Fruit fly (Drosophila melanogaster) whole organism, embryonic: Measurements from ENCODE around the gene Cypl.

Source experiments
- Adf1 ChIP-seq: fragments of 200-800 bp; sonication (Bioruptor generic); IDR thresholded peaks from 2 replicates; pipeline ENCODE4 v1.3.6; 2022; ENCODE audit warnings: missing biosample characterization, missing genetic modification characterization
- Antp ChIP-seq: fragments of 200-800 bp; sonication (Bioruptor generic); optimal IDR thresholded peaks from 3 replicates; lab custom pipeline; 2016; ENCODE audit warnings: missing biosample characterization, missing genetic modification characterization
- Atf-2 ChIP-seq: fragments of 200-800 bp; sonication (Bioruptor generic); optimal IDR thresholded peaks from 2 replicates; lab custom pipeline; 2016; ENCODE audit warnings: missing biosample characterization, missing genetic modification characterization
- CG10543 ChIP-seq: fragments of 200-800 bp; sonication (Bioruptor generic); optimal IDR thresholded peaks from 3 replicates; lab custom pipeline; 2017; ENCODE audit warnings: missing biosample characterization, mild to moderate bottlenecking, missing genetic modification characterization, moderate library complexity
- CG15011 ChIP-seq: fragments of 200-800 bp; sonication (Bioruptor generic); optimal IDR thresholded peaks from 3 replicates; lab custom pipeline; 2018; ENCODE audit warnings: missing biosample characterization, mild to moderate bottlenecking, missing genetic modification characterization
- CG17328 ChIP-seq: fragments of 200-800 bp; sonication (Bioruptor generic); IDR thresholded peaks from 2 replicates; pipeline ENCODE4 v1.3.6; 2022; ENCODE audit warnings: missing biosample characterization, missing genetic modification characterization
- CG17361 ChIP-seq: fragments of 200-800 bp; sonication (Bioruptor generic); IDR thresholded peaks from 3 replicates; pipeline ENCODE4 v1.3.6; 2022; ENCODE audit warnings: missing biosample characterization, missing genetic modification characterization
- CG18262 ChIP-seq: fragments of 200-800 bp; optimal IDR thresholded peaks from 3 replicates; lab custom pipeline; 2019; ENCODE audit warnings: missing biosample characterization, mild to moderate bottlenecking, missing genetic modification characterization, moderate library complexity
- CG1832 ChIP-seq: fragments of 200-800 bp; sonication (Bioruptor generic); optimal IDR thresholded peaks from 2 replicates; lab custom pipeline; 2017; ENCODE audit warnings: missing biosample characterization, mild to moderate bottlenecking, missing genetic modification characterization, inconsistent platforms
- CG18476 ChIP-seq: fragments of 200-800 bp; sonication (Bioruptor generic); optimal IDR thresholded peaks from 2 replicates; lab custom pipeline; 2016; ENCODE audit warnings: missing biosample characterization, mild to moderate bottlenecking, missing genetic modification characterization
- CG2116 ChIP-seq: fragments of 200-800 bp; sonication (Bioruptor generic); optimal IDR thresholded peaks from 3 replicates; lab custom pipeline; 2018; ENCODE audit warnings: missing biosample characterization, mild to moderate bottlenecking, missing genetic modification characterization
- CG30403 ChIP-seq: fragments of 200-800 bp; sonication (Bioruptor generic); optimal IDR thresholded peaks from 3 replicates; lab custom pipeline; 2016; ENCODE audit warnings: missing biosample characterization, missing genetic modification characterization
- CG3838 ChIP-seq: fragments of 200-800 bp; sonication (Bioruptor generic); optimal IDR thresholded peaks from 3 replicates; lab custom pipeline; 2016; ENCODE audit warnings: missing biosample characterization, missing genetic modification characterization
- CG4282 ChIP-seq: fragments of 200-800 bp; sonication (Bioruptor generic); optimal IDR thresholded peaks from 2 replicates; lab custom pipeline; 2016; ENCODE audit warnings: missing biosample characterization, missing genetic modification characterization
- CG4424 ChIP-seq: fragments of 200-800 bp; sonication (Bioruptor generic); optimal IDR thresholded peaks from 3 replicates; lab custom pipeline; 2016; ENCODE audit warnings: missing biosample characterization, missing genetic modification characterization
- CG6272 ChIP-seq: fragments of 200-800 bp; sonication (Bioruptor generic); IDR thresholded peaks from 2 replicates; pipeline ENCODE4 v1.3.6; 2022; ENCODE audit warnings: missing biosample characterization, missing genetic modification characterization
- CG7928 ChIP-seq: fragments of 200-800 bp; sonication (Bioruptor generic); optimal IDR thresholded peaks from 2 replicates; lab custom pipeline; 2017; ENCODE audit warnings: missing biosample characterization, mild to moderate bottlenecking, missing genetic modification characterization
- CG7963 ChIP-seq: fragments of 200-800 bp; sonication (Bioruptor generic); IDR thresholded peaks from 3 replicates; pipeline ENCODE4 v1.3.6; 2022; ENCODE audit warnings: missing biosample characterization, missing genetic modification characterization; ENCODE audit not compliant: partially characterized antibody
- CG9437 ChIP-seq: fragments of 200-800 bp; sonication (Bioruptor generic); optimal IDR thresholded peaks from 2 replicates; lab custom pipeline; 2018; ENCODE audit warnings: missing biosample characterization, mild to moderate bottlenecking, missing genetic modification characterization
- Chrac-16 ChIP-seq: fragments of 200-800 bp; sonication (Bioruptor generic); optimal IDR thresholded peaks from 3 replicates; lab custom pipeline; 2016; ENCODE audit warnings: missing biosample characterization, missing genetic modification characterization
- D19A ChIP-seq: fragments of 200-800 bp; optimal IDR thresholded peaks from 3 replicates; lab custom pipeline; 2019; ENCODE audit warnings: missing biosample characterization, mild to moderate bottlenecking, missing genetic modification characterization, moderate library complexity
- Dek ChIP-seq: fragments of 200-800 bp; sonication (Bioruptor generic); optimal IDR thresholded peaks from 3 replicates; lab custom pipeline; 2019; ENCODE audit warnings: missing biosample characterization, mild to moderate bottlenecking, missing genetic modification characterization, moderate library complexity
- Dp ChIP-seq: fragments of 200-800 bp; sonication (Bioruptor generic); optimal IDR thresholded peaks from 2 replicates; lab custom pipeline; 2018; ENCODE audit warnings: missing biosample characterization, mild to moderate bottlenecking, missing genetic modification characterization, moderate library complexity
- E2f1 ChIP-seq: fragments of 200-800 bp; sonication (Bioruptor generic); IDR thresholded peaks from 2 replicates; pipeline ENCODE4 v1.3.6; 2022; ENCODE audit warnings: missing biosample characterization, missing genetic modification characterization
- Hand ChIP-seq: fragments of 200-800 bp; sonication (Bioruptor generic); optimal IDR thresholded peaks from 2 replicates; lab custom pipeline; 2017; ENCODE audit warnings: mild to moderate bottlenecking, missing biosample characterization, missing genetic modification reagents, missing genetic modification characterization
- Hmr ChIP-seq: fragments of 200-800 bp; sonication (Bioruptor generic); optimal IDR thresholded peaks from 3 replicates; lab custom pipeline; 2017; ENCODE audit warnings: mild to moderate bottlenecking, missing biosample characterization, missing genetic modification reagents, missing genetic modification characterization
- Mes4 ChIP-seq: fragments of 200-800 bp; sonication (Bioruptor generic); optimal IDR thresholded peaks from 2 replicates; lab custom pipeline; 2016; ENCODE audit warnings: missing biosample characterization, missing genetic modification characterization
- Pdp1 ChIP-seq, 2 experiments: fragments of 200-800 bp; sonication (Bioruptor generic); optimal IDR thresholded peaks; 3 replicates each; lab custom pipeline; 2016; ENCODE audit warnings: missing biosample characterization in 2 of 2, missing genetic modification characterization in 2 of 2, mild to moderate bottlenecking in 1 of 2, moderate library complexity in 1 of 2
- Spps ChIP-seq: fragments of 200-800 bp; sonication (Bioruptor generic); optimal IDR thresholded peaks from 2 replicates; lab custom pipeline; 2018; ENCODE audit warnings: missing biosample characterization, mild to moderate bottlenecking, missing genetic modification characterization
- Xrp1 ChIP-seq: fragments of 200-800 bp; sonication (Bioruptor generic); IDR thresholded peaks from 2 replicates; pipeline ENCODE4 v1.3.6; 2022; ENCODE audit warnings: missing biosample characterization, missing genetic modification characterization
- ab ChIP-seq: fragments of 200-800 bp; sonication (Bioruptor generic); optimal IDR thresholded peaks from 2 replicates; lab custom pipeline; 2016; ENCODE audit warnings: missing biosample characterization, missing genetic modification characterization
- ara ChIP-seq: fragments of 200-800 bp; sonication (Bioruptor generic); IDR thresholded peaks from 2 replicates; pipeline ENCODE4 v1.3.6; 2022; ENCODE audit warnings: missing biosample characterization, missing genetic modification characterization
- ash1 ChIP-seq: fragments of 200-800 bp; sonication (Bioruptor generic); optimal IDR thresholded peaks from 2 replicates; lab custom pipeline; 2018; ENCODE audit warnings: missing biosample characterization, mild to moderate bottlenecking, missing genetic modification characterization
- bbx ChIP-seq: fragments of 200-800 bp; sonication (Bioruptor generic); IDR thresholded peaks from 2 replicates; pipeline ENCODE4 v1.3.6; 2022; ENCODE audit warnings: missing biosample characterization, missing genetic modification characterization; ENCODE audit not compliant: partially characterized antibody
- bcd ChIP-seq: fragments of 200-800 bp; sonication (Bioruptor generic); optimal IDR thresholded peaks from 2 replicates; lab custom pipeline; 2017; ENCODE audit warnings: missing biosample characterization, mild to moderate bottlenecking, missing genetic modification characterization
- br ChIP-seq: fragments of >200 bp; optimal IDR thresholded peaks from 2 replicates; lab custom pipeline; 2017
- chm ChIP-seq: fragments of 200-800 bp; sonication (Bioruptor generic); IDR thresholded peaks from 2 replicates; pipeline ENCODE4 v1.3.6; 2022; ENCODE audit warnings: missing biosample characterization, missing genetic modification characterization
- cwo ChIP-seq: fragments of 200-800 bp; sonication (Bioruptor generic); optimal IDR thresholded peaks from 3 replicates; lab custom pipeline; 2017; ENCODE audit warnings: missing biosample characterization, missing genetic modification characterization, mild to moderate bottlenecking, moderate library complexity, missing genetic modification reagents
- dan ChIP-seq: fragments of 200-800 bp; sonication (Bioruptor generic); IDR thresholded peaks from 2 replicates; pipeline ENCODE4 v1.3.6; 2022; ENCODE audit warnings: missing biosample characterization, missing genetic modification characterization
- fd96Cb ChIP-seq: fragments of 200-800 bp; sonication (Bioruptor generic); optimal IDR thresholded peaks from 2 replicates; lab custom pipeline; 2018; ENCODE audit warnings: missing biosample characterization, mild to moderate bottlenecking, missing genetic modification characterization, moderate library complexity
- gsb ChIP-seq: fragments of 200-800 bp; sonication (Bioruptor generic); IDR thresholded peaks from 2 replicates; pipeline ENCODE4 v1.3.6; 2022; ENCODE audit warnings: missing biosample characterization, missing genetic modification characterization
- hth ChIP-seq: fragments of >200 bp; optimal IDR thresholded peaks from 2 replicates; lab custom pipeline; 2017; ENCODE audit warnings: inconsistent platforms
- phol ChIP-seq: fragments of 200-800 bp; sonication (Bioruptor generic); optimal IDR thresholded peaks from 3 replicates; lab custom pipeline; 2018; ENCODE audit warnings: missing biosample characterization, mild to moderate bottlenecking, missing genetic modification characterization, moderate library complexity
- psq ChIP-seq: fragments of 200-800 bp; sonication (Bioruptor generic); optimal IDR thresholded peaks from 2 replicates; lab custom pipeline; 2017; ENCODE audit warnings: missing biosample characterization, missing genetic modification characterization
- pzg ChIP-seq: fragments of 200-800 bp; sonication (Bioruptor generic); optimal IDR thresholded peaks from 3 replicates; lab custom pipeline; 2018; ENCODE audit warnings: missing biosample characterization, mild to moderate bottlenecking, missing genetic modification characterization, moderate library complexity
- rib ChIP-seq: fragments of 200-800 bp; sonication (Bioruptor generic); IDR thresholded peaks from 2 replicates; pipeline ENCODE4 v1.3.6; 2022; ENCODE audit warnings: missing biosample characterization, missing genetic modification characterization
- sna ChIP-seq: fragments of 200-800 bp; sonication (Bioruptor generic); IDR thresholded peaks from 2 replicates; pipeline ENCODE4 v1.3.6; 2022; ENCODE audit warnings: missing biosample characterization, missing genetic modification characterization; ENCODE audit not compliant: partially characterized antibody
- sug ChIP-seq: fragments of 200-800 bp; optimal IDR thresholded peaks from 2 replicates; lab custom pipeline; 2019; ENCODE audit warnings: missing biosample characterization, mild to moderate bottlenecking, missing genetic modification characterization, moderate library complexity
- trem ChIP-seq: fragments of 200-800 bp; optimal IDR thresholded peaks from 3 replicates; lab custom pipeline; 2019; ENCODE audit warnings: missing biosample characterization, mild to moderate bottlenecking, missing genetic modification characterization, moderate library complexity
- z ChIP-seq: fragments of 200-800 bp; sonication (Bioruptor generic); IDR thresholded peaks from 3 replicates; pipeline ENCODE4 v1.3.6; 2022; ENCODE audit warnings: missing biosample characterization, missing genetic modification characterization
- zen2 ChIP-seq: fragments of 200-800 bp; sonication (Bioruptor generic); IDR thresholded peaks from 3 replicates; pipeline ENCODE4 v1.3.6; 2022; ENCODE audit warnings: missing biosample characterization, missing genetic modification characterization; ENCODE audit not compliant: partially characterized antibody
- zf30C ChIP-seq: fragments of 200-800 bp; sonication (Bioruptor generic); optimal IDR thresholded peaks from 3 replicates; lab custom pipeline; 2018; ENCODE audit warnings: missing biosample characterization, mild to moderate bottlenecking, missing genetic modification characterization

Gene Cypl

DNA sequence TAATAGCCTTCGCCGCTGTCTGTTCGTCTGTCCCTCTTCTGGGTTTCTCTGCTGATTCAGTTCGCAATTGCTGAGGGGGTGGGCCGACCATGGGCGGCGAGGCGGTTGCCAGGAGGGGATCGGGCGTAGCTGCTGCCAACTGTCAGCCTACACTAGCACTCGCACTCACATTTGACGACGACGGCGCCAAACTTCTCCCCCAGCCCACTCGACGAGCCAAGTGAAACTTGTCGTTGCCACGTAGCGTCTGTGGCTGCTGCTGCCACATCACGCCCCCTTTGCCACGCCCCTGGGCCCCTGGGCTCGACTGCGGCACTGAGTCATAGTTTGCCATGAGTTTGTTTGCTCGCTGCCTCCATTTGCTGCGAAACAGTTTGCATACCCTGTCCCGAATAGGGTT is 14.6 kb upstream of the Cypl start (continued):
- TF ChIP-seq CG9437, result no peak
- no peak for TF ChIP-seq CG2116 (GFP tag; lab: Kevin White, UChicago)
- TF ChIP-seq bbx (GFP tag; lab: Robert Waterston, UW), result no peak
- TF ChIP-seq CG15011 (GFP tag; lab: Kevin White, UChicago), result no peak
- TF ChIP-seq fd96Cb (tag; lab: Kevin White, UChicago), result no peak
- TF ChIP-seq E2f1 (GFP tag; lab: Robert Waterston, UW), result peak; percentile 59
- no peak for TF ChIP-seq CG4424 (GFP tag; lab: Kevin White, UChicago)
- no peak for TF ChIP-seq trem
- TF ChIP-seq sug (tag; lab: Kevin White, UChicago), result peak; percentile 41
- no peak for TF ChIP-seq Dp
- no peak for TF ChIP-seq CG18262 (tag; lab: Kevin White, UChicago)
- peak; percentile 26 for TF ChIP-seq Dek (tag; lab: Kevin White, UChicago)
- TF ChIP-seq dan (GFP tag; lab: Robert Waterston, UW), result no peak
- TF ChIP-seq br (lab: Kevin White, UChicago), result no peak
- no peak for TF ChIP-seq CG3838 (GFP tag; lab: Kevin White, UChicago)
- peak; percentile 73 for TF ChIP-seq Adf1 (GFP tag; lab: Robert Waterston, UW)
- 0 out of 2 replicates have a peak, but pooled peaks have one; percentile 44 for TF ChIP-seq rib
- no peak for TF ChIP-seq ab (GFP tag; lab: Kevin White, UChicago)
- peak; percentile 48 for TF ChIP-seq Hand (GFP tag; lab: Kevin White, UChicago)
- no peak for TF ChIP-seq sna (GFP tag; lab: Robert Waterston, UW)
- no peak for TF ChIP-seq D19A (tag; lab: Kevin White, UChicago)
- TF ChIP-seq Spps (tag; lab: Kevin White, UChicago), result no peak
- no peak for TF ChIP-seq ash1 (GFP tag; lab: Kevin White, UChicago)
- TF ChIP-seq Mes4, result no peak
- TF ChIP-seq Hmr (GFP tag; lab: Kevin White, UChicago), result peak; percentile 73
- no peak for TF ChIP-seq CG7963 (GFP tag; lab: Robert Waterston, UW)
- peak; percentile 2 for TF ChIP-seq bcd
- peak; percentile 60 for TF ChIP-seq CG30403
- TF ChIP-seq pzg, result no peak
- peak; percentile 55; the same call in 1 of the 2 replicates for TF ChIP-seq CG17328 (GFP tag; lab: Robert Waterston, UW)
- no peak for TF ChIP-seq CG18476
- no peak for TF ChIP-seq CG1832
- TF ChIP-seq Pdp1 (GFP tag; optimal IDR thresholded peaks at IDR 0.05; lab: Kevin White, UChicago), result peak in 1 of 2 experiments; percentile 24
- TF ChIP-seq hth (lab: Kevin White, UChicago), result no peak
- no peak for TF ChIP-seq chm (GFP tag; lab: Robert Waterston, UW)
- TF ChIP-seq zen2, result no peak
- TF ChIP-seq Chrac-16 (GFP tag; lab: Kevin White, UChicago), result peak; percentile 50
- no peak for TF ChIP-seq CG17361 (GFP tag; lab: Robert Waterston, UW)
- TF ChIP-seq ara (GFP tag; lab: Robert Waterston, UW), result peak; percentile 62
- no peak for TF ChIP-seq z (GFP tag; lab: Robert Waterston, UW)
- TF ChIP-seq zf30C (GFP tag; lab: Kevin White, UChicago), result no peak
- no peak for TF ChIP-seq psq (GFP tag; lab: Kevin White, UChicago)
- TF ChIP-seq Atf-2 (GFP tag; lab: Kevin White, UChicago), result no peak
- TF ChIP-seq cwo (GFP tag; lab: Kevin White, UChicago), result peak; percentile 19
- peak; percentile 69 for TF ChIP-seq Antp (GFP tag; lab: Kevin White, UChicago)
- peak; percentile 46 for TF ChIP-seq CG6272 (GFP tag; lab: Robert Waterston, UW)
- TF ChIP-seq CG4282 (GFP tag; lab: Kevin White, UChicago), result no peak
- peak; percentile 44; the same call in 1 of the 2 replicates for TF ChIP-seq Xrp1 (GFP tag; lab: Robert Waterston, UW)
- TF ChIP-seq CG10543 (GFP tag; lab: Kevin White, UChicago), result peak; percentile 81
- TF ChIP-seq gsb (GFP tag; lab: Robert Waterston, UW), result peak; percentile 58
- TF ChIP-seq CG7928 (GFP tag; lab: Kevin White, UChicago), result no peak
- no peak for TF ChIP-seq phol (tag; lab: Kevin White, UChicago)
